Comparison of ENCODE assay signal across 1 fruit fly cellular context in the genomic region with DNA sequence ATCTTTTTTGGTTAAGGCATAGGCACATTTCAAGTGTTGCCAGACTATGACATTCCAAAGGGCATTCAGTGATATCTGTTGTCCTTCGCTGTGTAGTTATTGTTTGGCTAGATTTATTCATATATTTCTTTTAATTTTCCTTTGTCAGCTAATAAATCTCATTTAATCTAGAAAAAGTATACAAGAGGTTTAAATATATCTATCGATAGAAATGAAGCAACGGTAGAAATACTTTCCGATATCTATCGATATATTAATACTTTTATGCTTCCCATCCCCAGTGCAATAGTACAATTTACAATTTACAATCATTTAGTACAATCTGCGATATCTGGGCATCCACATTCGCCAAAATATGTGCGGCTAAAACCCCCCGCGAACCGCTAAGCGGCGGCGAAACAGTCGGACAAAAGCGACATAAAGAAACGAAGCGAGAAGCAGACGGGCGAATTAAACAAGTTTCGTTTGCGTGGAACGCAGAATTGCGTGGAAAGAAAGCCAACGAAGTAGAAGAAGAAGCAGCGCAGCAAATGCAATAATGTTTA.
A peak's percentile ranks its signal among the peaks of the same experiment; 100 is the strongest.
TF ChIP-seq lines count a peak whose summit lies in the region.

Efa6 (plus strand) TSS at position 337 of the 545 bp plus-strand sequence.

TF ChIP-seq in whole organism, embryonic, 481 proteins besides CTCF, POLR2A, EP300 and RAD21 (continued from another document and continues in another):
- TF ChIP-seq Scr (GFP tag; IDR thresholded peaks at IDR 0.05; lab: Robert Waterston, UW; ENCODE audit: partially characterized antibody) (peak; percentile 97), CG7963 (GFP tag; IDR thresholded peaks at IDR 0.05; lab: Robert Waterston, UW; ENCODE audit: partially characterized antibody) (peak; percentile 85), CG12236 (GFP tag; optimal IDR thresholded peaks at IDR 0.05; lab: Kevin White, UChicago) (no peak), HLHmδ (GFP tag; optimal IDR thresholded peaks at IDR 0.05; lab: Kevin White, UChicago) (no peak), CG15073 (GFP tag; optimal IDR thresholded peaks at IDR 0.05; lab: Kevin White, UChicago) (no peak), gro (GFP tag; optimal IDR thresholded peaks at IDR 0.05; lab: Kevin White, UChicago) (peak; percentile 59), B-H2 (GFP tag; optimal IDR thresholded peaks at IDR 0.05; lab: Kevin White, UChicago) (peak; percentile 55), Vsx1 (GFP tag; optimal IDR thresholded peaks at IDR 0.05; lab: Kevin White, UChicago) (no peak), E2f2 (GFP tag; IDR thresholded peaks at IDR 0.05; lab: Robert Waterston, UW) (peak; percentile 91), btn (GFP tag; optimal IDR thresholded peaks at IDR 0.05; lab: Kevin White, UChicago) (no peak), grau (tag; optimal IDR thresholded peaks at IDR 0.05; lab: Kevin White, UChicago) (peak; percentile 58), CG4328 (GFP tag; optimal IDR thresholded peaks at IDR 0.05; lab: Kevin White, UChicago) (no peak), nom (GFP tag; optimal IDR thresholded peaks at IDR 0.05; lab: Kevin White, UChicago) (peak; percentile 54), CG43689 (GFP tag; IDR thresholded peaks at IDR 0.05; lab: Robert Waterston, UW) (no peak), Ada2b (GFP tag; IDR thresholded peaks at IDR 0.05; lab: Robert Waterston, UW) (no peak), sens-2 (GFP tag; IDR thresholded peaks at IDR 0.05; lab: Robert Waterston, UW) (no peak), odd (GFP tag; optimal IDR thresholded peaks at IDR 0.05; lab: Kevin White, UChicago) (no peak), CG3281 (GFP tag; optimal IDR thresholded peaks at IDR 0.05; lab: Kevin White, UChicago) (peak; percentile 25), Hmx (GFP tag; optimal IDR thresholded peaks at IDR 0.05; lab: Kevin White, UChicago) (no peak), tio (GFP tag; optimal IDR thresholded peaks at IDR 0.05; lab: Kevin White, UChicago) (no peak), hth (optimal IDR thresholded peaks at IDR 0.05; lab: Kevin White, UChicago) (no peak), HLH3B (GFP tag; IDR thresholded peaks at IDR 0.05; lab: Robert Waterston, UW) (no peak), CG11456 (GFP tag; IDR thresholded peaks at IDR 0.05; lab: Robert Waterston, UW) (no peak), CG6765 (GFP tag; optimal IDR thresholded peaks at IDR 0.05; lab: Kevin White, UChicago) (peak; percentile 11), Hr78 (GFP tag; optimal IDR thresholded peaks at IDR 0.05; lab: Kevin White, UChicago) (no peak), CG12219 (GFP tag; optimal IDR thresholded peaks at IDR 0.05; lab: Kevin White, UChicago) (no peak), otp (GFP tag; IDR thresholded peaks at IDR 0.05; lab: Robert Waterston, UW) (no peak), shn (GFP tag; optimal IDR thresholded peaks at IDR 0.05; lab: Kevin White, UChicago) (no peak), Med (GFP tag; lab: Kevin White, UChicago) (peak; percentile 87), CG6683 (GFP tag; optimal IDR thresholded peaks at IDR 0.05; lab: Kevin White, UChicago) (no peak), CG7928 (GFP tag; optimal IDR thresholded peaks at IDR 0.05; lab: Kevin White, UChicago) (peak; percentile 23), ftz-f1 (GFP tag; optimal IDR thresholded peaks at IDR 0.05; lab: Kevin White, UChicago) (peak; percentile 17), jigr1 (GFP tag; IDR thresholded peaks at IDR 0.05; lab: Robert Waterston, UW) (no peak), CG42726 (GFP tag; IDR thresholded peaks at IDR 0.05; lab: Robert Waterston, UW; ENCODE audit: partially characterized antibody) (peak; percentile 55; the same call in 1 of the 2 replicates), esg (GFP tag; conservative IDR thresholded peaks at IDR 0.05; lab: Robert Waterston, UW) (0 out of 2 replicates have a peak, but pooled peaks have one; percentile 7), Stat92E (GFP tag; optimal IDR thresholded peaks at IDR 0.05; lab: Kevin White, UChicago) (peak in 1 of 3 experiments; percentile 62), Lim3 (GFP tag; IDR thresholded peaks at IDR 0.05; lab: Robert Waterston, UW) (no peak), CG16815 (GFP tag; optimal IDR thresholded peaks at IDR 0.05; lab: Kevin White, UChicago) (no peak), CG1647 (GFP tag; optimal IDR thresholded peaks at IDR 0.05; lab: Kevin White, UChicago) (peak; percentile 24), fd102C (GFP tag; optimal IDR thresholded peaks at IDR 0.05; lab: Kevin White, UChicago) (no peak), Spps (tag; optimal IDR thresholded peaks at IDR 0.05; lab: Kevin White, UChicago) (no peak), HmgZ (tag; optimal IDR thresholded peaks at IDR 0.05; lab: Kevin White, UChicago) (peak; percentile 74), Deaf1 (tag; optimal IDR thresholded peaks at IDR 0.05; lab: Kevin White, UChicago) (peak; percentile 37), Abd-B (GFP tag; optimal IDR thresholded peaks at IDR 0.05; lab: Kevin White, UChicago) (peak; percentile 45), CG4424 (GFP tag; optimal IDR thresholded peaks at IDR 0.05; lab: Kevin White, UChicago) (peak; percentile 56), Side (GFP tag; optimal IDR thresholded peaks at IDR 0.05; lab: Kevin White, UChicago) (no peak), CG12071 (GFP tag; optimal IDR thresholded peaks at IDR 0.05; lab: Kevin White, UChicago) (no peak), Atf-2 (GFP tag; optimal IDR thresholded peaks at IDR 0.05; lab: Kevin White, UChicago) (no peak), fd96Cb (tag; optimal IDR thresholded peaks at IDR 0.05; lab: Kevin White, UChicago) (peak; percentile 19), CrebB (tag; optimal IDR thresholded peaks at IDR 0.05; lab: Kevin White, UChicago) (no peak), Xrp1 (GFP tag; IDR thresholded peaks at IDR 0.05; lab: Robert Waterston, UW) (peak; percentile 16; the same call in 1 of the 2 replicates), ATbp (GFP tag; optimal IDR thresholded peaks at IDR 0.05; lab: Kevin White, UChicago) (no peak), CG16863 (GFP tag; optimal IDR thresholded peaks at IDR 0.05; lab: Kevin White, UChicago) (no peak), CG7745 (tag; optimal IDR thresholded peaks at IDR 0.05; lab: Kevin White, UChicago) (no peak), CkIIα-i1 (GFP tag; IDR thresholded peaks at IDR 0.05; lab: Robert Waterston, UW) (no peak), CG10267 (tag; optimal IDR thresholded peaks at IDR 0.05; lab: Kevin White, UChicago) (peak; percentile 99), tll (GFP tag; optimal IDR thresholded peaks at IDR 0.05; lab: Kevin White, UChicago) (no peak), CG4404 (GFP tag; IDR thresholded peaks at IDR 0.05; lab: Robert Waterston, UW) (no peak), dpn (GFP tag; optimal IDR thresholded peaks at IDR 0.05; lab: Kevin White, UChicago) (peak; percentile 2 to 60), CG10565 (GFP tag; optimal IDR thresholded peaks at IDR 0.05; lab: Kevin White, UChicago) (no peak), pros (GFP tag; optimal IDR thresholded peaks at IDR 0.05; lab: Kevin White, UChicago) (no peak), Chrac-16 (GFP tag; optimal IDR thresholded peaks at IDR 0.05; lab: Kevin White, UChicago) (peak; percentile 58), chinmo (GFP tag; IDR thresholded peaks at IDR 0.05; lab: Robert Waterston, UW; ENCODE audit: partially characterized antibody) (peak; percentile 95), CG9727 (GFP tag; optimal IDR thresholded peaks at IDR 0.05; lab: Kevin White, UChicago) (peak; percentile 62), CHES-1-like (GFP tag; optimal IDR thresholded peaks at IDR 0.05; lab: Kevin White, UChicago) (no peak), Tbp (GFP tag; optimal IDR thresholded peaks at IDR 0.05; lab: Kevin White, UChicago) (no peak), vfl (GFP tag; optimal IDR thresholded peaks at IDR 0.05; lab: Kevin White, UChicago) (no peak), CG9609 (GFP tag; optimal IDR thresholded peaks at IDR 0.05; lab: Kevin White, UChicago) (peak; percentile 52), lbe (GFP tag; optimal IDR thresholded peaks at IDR 0.05; lab: Kevin White, UChicago) (peak; percentile 49), Kr (GFP tag; optimal IDR thresholded peaks at IDR 0.05; lab: Kevin White, UChicago) (no peak), ap (GFP tag; IDR thresholded peaks at IDR 0.05; lab: Robert Waterston, UW) (no peak), Rfx (GFP tag; IDR thresholded peaks at IDR 0.05; lab: Robert Waterston, UW) (0 out of 2 replicates have a peak, but pooled peaks have one; percentile 30), aop (GFP tag; IDR thresholded peaks at IDR 0.05; lab: Robert Waterston, UW) (no peak), CG17359 (tag; optimal IDR thresholded peaks at IDR 0.05; lab: Kevin White, UChicago) (peak; percentile 24), crp (GFP tag; optimal IDR thresholded peaks at IDR 0.05; lab: Kevin White, UChicago) (no peak), CG10979 (tag; optimal IDR thresholded peaks at IDR 0.05; lab: Kevin White, UChicago) (peak; percentile 5), CG11085 (GFP tag; IDR thresholded peaks at IDR 0.05; lab: Robert Waterston, UW) (no peak), CG14860 (GFP tag; IDR thresholded peaks at IDR 0.05; lab: Robert Waterston, UW; ENCODE audit: partially characterized antibody) (peak; percentile 91), lola (GFP tag; optimal IDR thresholded peaks at IDR 0.05; lab: Kevin White, UChicago) (peak in 1 of 3 experiments; percentile 42), Opbp (GFP tag; IDR thresholded peaks at IDR 0.05; lab: Robert Waterston, UW; ENCODE audit: partially characterized antibody) (peak; percentile 86; the same call in 1 of the 3 replicates), Xbp1 (GFP tag; optimal IDR thresholded peaks at IDR 0.05; lab: Kevin White, UChicago) (peak; percentile 56), CG33557 (GFP tag; optimal IDR thresholded peaks at IDR 0.05; lab: Kevin White, UChicago) (no peak), Antp (GFP tag; optimal IDR thresholded peaks at IDR 0.05; lab: Kevin White, UChicago) (peak; percentile 31), Neu2 (GFP tag; optimal IDR thresholded peaks at IDR 0.05; lab: Kevin White, UChicago; ENCODE audit: borderline replicate concordance) (no peak), stc (GFP tag; IDR thresholded peaks at IDR 0.05; lab: Robert Waterston, UW) (peak; percentile 25; the same call in 1 of the 2 replicates), pb (GFP tag; optimal IDR thresholded peaks at IDR 0.05; lab: Kevin White, UChicago) (peak; percentile 4), TFAM (GFP tag; optimal IDR thresholded peaks at IDR 0.05; lab: Kevin White, UChicago) (no peak), CG13775 (GFP tag; optimal IDR thresholded peaks at IDR 0.05; lab: Kevin White, UChicago) (peak; percentile 64), dimm (GFP tag; IDR thresholded peaks at IDR 0.05; lab: Robert Waterston, UW) (no peak), CG5245 (GFP tag; optimal IDR thresholded peaks at IDR 0.05; lab: Kevin White, UChicago) (no peak), ab (GFP tag; optimal IDR thresholded peaks at IDR 0.05; lab: Kevin White, UChicago) (no peak), CG13424 (tag; optimal IDR thresholded peaks at IDR 0.05; lab: Kevin White, UChicago) (peak; percentile 57), CG10209 (GFP tag; optimal IDR thresholded peaks at IDR 0.05; lab: Kevin White, UChicago) (peak; percentile 36), trem (tag; optimal IDR thresholded peaks at IDR 0.05; lab: Kevin White, UChicago) (peak; percentile 84), tx (GFP tag; optimal IDR thresholded peaks at IDR 0.05; lab: Kevin White, UChicago) (peak; percentile 21), zen2 (GFP tag; IDR thresholded peaks at IDR 0.05; lab: Robert Waterston, UW; ENCODE audit: partially characterized antibody) (peak; percentile 77; the same call in 1 of the 3 replicates), CG13894 (tag; optimal IDR thresholded peaks at IDR 0.05; lab: Kevin White, UChicago) (peak; percentile 43), yki (optimal IDR thresholded peaks at IDR 0.05; lab: Kevin White, UChicago) (no peak), gcm2 (GFP tag; optimal IDR thresholded peaks at IDR 0.05; lab: Kevin White, UChicago) (no peak), NFAT (GFP tag; IDR thresholded peaks at IDR 0.05; lab: Robert Waterston, UW) (no peak), hbn (GFP tag; IDR thresholded peaks at IDR 0.05; lab: Robert Waterston, UW; ENCODE audit: partially characterized antibody) (peak; percentile 94), bowl (GFP tag; IDR thresholded peaks at IDR 0.05; lab: Robert Waterston, UW) (no peak), chm (GFP tag; IDR thresholded peaks at IDR 0.05; lab: Robert Waterston, UW) (no peak), BtbVII (GFP tag; optimal IDR thresholded peaks at IDR 0.05; lab: Kevin White, UChicago) (no peak), vnd (GFP tag; IDR thresholded peaks at IDR 0.05; lab: Robert Waterston, UW; ENCODE audit: partially characterized antibody) (peak; percentile 91), eyg (GFP tag; optimal IDR thresholded peaks at IDR 0.05; lab: Kevin White, UChicago) (no peak), CG32532 (GFP tag; IDR thresholded peaks at IDR 0.05; lab: Robert Waterston, UW) (no peak; the same call in 1 of the 2 replicates), CG9817 (tag; optimal IDR thresholded peaks at IDR 0.05; lab: Kevin White, UChicago) (peak; percentile 44), CG3065 (GFP tag; optimal IDR thresholded peaks at IDR 0.05; lab: Kevin White, UChicago) (no peak), MBD-R2 (GFP tag; IDR thresholded peaks at IDR 0.05; lab: Robert Waterston, UW) (peak; percentile 54), cwo (GFP tag; optimal IDR thresholded peaks at IDR 0.05; lab: Kevin White, UChicago) (peak; percentile 4), CG4730 (GFP tag; IDR thresholded peaks at IDR 0.05; lab: Robert Waterston, UW) (no peak), CG7786 (GFP tag; optimal IDR thresholded peaks at IDR 0.05; lab: Kevin White, UChicago) (no peak), disco-r (GFP tag; optimal IDR thresholded peaks at IDR 0.05; lab: Kevin White, UChicago) (no peak), Nf-YB (GFP tag; optimal IDR thresholded peaks at IDR 0.05; lab: Kevin White, UChicago) (no peak), CG17328 (GFP tag; IDR thresholded peaks at IDR 0.05; lab: Robert Waterston, UW) (no peak), CG7556 (GFP tag; optimal IDR thresholded peaks at IDR 0.05; lab: Kevin White, UChicago) (peak; percentile 21), pita (GFP tag; optimal IDR thresholded peaks at IDR 0.05; lab: Kevin White, UChicago) (no peak), pfk (GFP tag; optimal IDR thresholded peaks at IDR 0.05; lab: Kevin White, UChicago) (no peak), sug (tag; optimal IDR thresholded peaks at IDR 0.05; lab: Kevin White, UChicago) (peak; percentile 99), mam (GFP tag; optimal IDR thresholded peaks at IDR 0.05; lab: Kevin White, UChicago) (peak; percentile 68), D (optimal IDR thresholded peaks at IDR 0.05; lab: Kevin White, UChicago) (no peak), D (GFP tag; optimal IDR thresholded peaks at IDR 0.05; lab: Kevin White, UChicago) (no peak), ro (GFP tag; IDR thresholded peaks at IDR 0.05; lab: Robert Waterston, UW) (no peak), lov (optimal IDR thresholded peaks at IDR 0.05; lab: Kevin White, UChicago) (no peak), lov (GFP tag; IDR thresholded peaks at IDR 0.05; lab: Robert Waterston, UW) (no peak), ewg (GFP tag; optimal IDR thresholded peaks at IDR 0.05; lab: Kevin White, UChicago) (no peak)
